Worm (Caenorhabditis elegans) whole organism, late embryonic: ENCODE results near the gene ZK381.2.

Source experiments
- C38D4.7 ChIP-seq: fragments of 200-800 bp; sonication (Bioruptor generic); optimal IDR thresholded peaks from 2 replicates; lab custom pipeline; 2018; ENCODE audit warnings: mild to moderate bottlenecking, missing genetic modification characterization, moderate library complexity, missing compliant biosample characterization
- F13H6.1 ChIP-seq: sonication (generic microtip); optimal IDR thresholded peaks from 2 replicates; lab custom pipeline; 2016; ENCODE audit warnings: missing genetic modification characterization, missing compliant biosample characterization
- ceh-34 ChIP-seq: sonication (generic microtip); optimal IDR thresholded peaks from 2 replicates; lab custom pipeline; 2016; ENCODE audit warnings: mild to moderate bottlenecking, missing genetic modification characterization, missing compliant biosample characterization
- dmd-4 ChIP-seq: sonication (generic microtip); optimal IDR thresholded peaks from 2 replicates; lab custom pipeline; 2016; ENCODE audit warnings: borderline replicate concordance, missing genetic modification characterization, missing compliant biosample characterization
- fkh-10 ChIP-seq: fragments of 150-350 bp; optimal IDR thresholded peaks from 2 replicates; lab custom pipeline; 2014; ENCODE audit warnings: missing biosample characterization, missing genetic modification reagents, missing genetic modification characterization
- gmeb-2 ChIP-seq: sonication (generic microtip); optimal IDR thresholded peaks from 2 replicates; lab custom pipeline; 2016; ENCODE audit warnings: missing genetic modification characterization, inconsistent platforms, missing compliant biosample characterization
- nfya-1 ChIP-seq: sonication (generic microtip); optimal IDR thresholded peaks from 2 replicates; lab custom pipeline; 2017; ENCODE audit warnings: missing genetic modification characterization, mild to moderate bottlenecking, missing compliant biosample characterization, antibody characterized with exemption, moderate library complexity
- npax-4 ChIP-seq: sonication (generic microtip); optimal IDR thresholded peaks from 2 replicates; lab custom pipeline; 2016; ENCODE audit warnings: missing genetic modification characterization, missing compliant biosample characterization

ce11 chrIV:6971213-6971612, 5.9 kb downstream of the ZK381.2 start, which contains the start of gene ZK381.62:
- TF ChIP-seq nfya-1 (tag; lab: Kevin White, UChicago) = no peak
- TF ChIP-seq C38D4.7 (GFP tag; lab: Kevin White, UChicago) = no peak
- TF ChIP-seq ceh-34 (tag; lab: Kevin White, UChicago) = no peak
- no peak for TF ChIP-seq fkh-10 (GFP tag; lab: Kevin White, UChicago)
- no peak for TF ChIP-seq npax-4 (tag; lab: Kevin White, UChicago)
- no peak for TF ChIP-seq gmeb-2
- TF ChIP-seq F13H6.1 (tag; lab: Kevin White, UChicago) = no peak
- no peak for TF ChIP-seq dmd-4 (tag; lab: Kevin White, UChicago)
